Fruit fly (Drosophila melanogaster): ENCODE data around the gene Gr94a.
A peak's percentile ranks its signal among the peaks of the same experiment; 100 is the strongest.

Gr94a gene

dm6 chr3R:23028506-23028905 is 23.0 kb upstream of the Gr94a start (continued):
- TF ChIP-seq CG11456 (GFP tag; IDR thresholded peaks at IDR 0.05) (peak; percentile 67; the same call in 1 of the 3 replicates), CG10654 (GFP tag; optimal IDR thresholded peaks at IDR 0.05) (no peak), Awh (GFP tag; IDR thresholded peaks at IDR 0.05) (no peak), br (optimal IDR thresholded peaks at IDR 0.05) (no peak), CG2129 (GFP tag; IDR thresholded peaks at IDR 0.05; ENCODE audit: partially characterized antibody) (no peak), Xrp1 (GFP tag; IDR thresholded peaks at IDR 0.05) (peak; percentile 50; the same call in 1 of the 2 replicates), trh (GFP tag; optimal IDR thresholded peaks at IDR 0.05) (no peak), Dad (GFP tag; optimal IDR thresholded peaks at IDR 0.05) (no peak), CG3065 (GFP tag; optimal IDR thresholded peaks at IDR 0.05) (no peak), cg (GFP tag; optimal IDR thresholded peaks at IDR 0.05) (no peak), gro (GFP tag; optimal IDR thresholded peaks at IDR 0.05) (no peak), bbx (GFP tag; IDR thresholded peaks at IDR 0.05; ENCODE audit: partially characterized antibody) (no peak), CG30020 (tag; optimal IDR thresholded peaks at IDR 0.05) (no peak), CG7987 (GFP tag; optimal IDR thresholded peaks at IDR 0.05) (no peak), fd3F (GFP tag; optimal IDR thresholded peaks at IDR 0.05) (peak; percentile 60), CkIIα-i1 (GFP tag; IDR thresholded peaks at IDR 0.05) (no peak), Dp (GFP tag; optimal IDR thresholded peaks at IDR 0.05) (no peak), B-H1 (GFP tag; IDR thresholded peaks at IDR 0.05) (peak; percentile 58; the same call in 2 of the 3 replicates), nerfin-1 (tag; optimal IDR thresholded peaks at IDR 0.05) (no peak), CG2678 (tag; optimal IDR thresholded peaks at IDR 0.05) (peak; percentile 65), gfzf (GFP tag; optimal IDR thresholded peaks at IDR 0.05) (no peak), CG17359 (tag; optimal IDR thresholded peaks at IDR 0.05) (no peak), btn (GFP tag; optimal IDR thresholded peaks at IDR 0.05) (no peak), fd64A (GFP tag; optimal IDR thresholded peaks at IDR 0.05) (no peak), CG4730 (GFP tag; IDR thresholded peaks at IDR 0.05) (peak; percentile 44; the same call in 1 of the 2 replicates), CG17829 (tag; optimal IDR thresholded peaks at IDR 0.05) (no peak), Aef1 (GFP tag; IDR thresholded peaks at IDR 0.05) (peak; percentile 65), Vsx1 (GFP tag; optimal IDR thresholded peaks at IDR 0.05) (no peak), CG13123 (GFP tag; optimal IDR thresholded peaks at IDR 0.05) (no peak), CG10321 (GFP tag; IDR thresholded peaks at IDR 0.05) (no peak), corto (GFP tag; optimal IDR thresholded peaks at IDR 0.05) (no peak), CG15696 (tag; optimal IDR thresholded peaks at IDR 0.05) (no peak), scrt (GFP tag; optimal IDR thresholded peaks at IDR 0.05) (peak; percentile 22), CG10979 (tag; optimal IDR thresholded peaks at IDR 0.05) (no peak), seq (GFP tag; IDR thresholded peaks at IDR 0.05) (peak; percentile 16; the same call in 1 of the 2 replicates), Adf1 (GFP tag; IDR thresholded peaks at IDR 0.05) (peak; percentile 50; the same call in 1 of the 2 replicates), pzg (GFP tag; optimal IDR thresholded peaks at IDR 0.05) (no peak), sisA (GFP tag; IDR thresholded peaks at IDR 0.05) (peak; percentile 37; the same call in 1 of the 2 replicates), al (GFP tag; IDR thresholded peaks at IDR 0.05) (peak; percentile 84), sc (optimal IDR thresholded peaks at IDR 0.05) (no peak), sc (GFP tag; optimal IDR thresholded peaks at IDR 0.05) (no peak), Meics (GFP tag; optimal IDR thresholded peaks at IDR 0.05) (peak; percentile 64), HLH4C (GFP tag; IDR thresholded peaks at IDR 0.05; ENCODE audit: partially characterized antibody) (no peak), CG9215 (GFP tag; IDR thresholded peaks at IDR 0.05) (peak; percentile 74), Doc2 (GFP tag; IDR thresholded peaks at IDR 0.05) (no peak), Usf (GFP tag; optimal IDR thresholded peaks at IDR 0.05) (no peak), bowl (GFP tag; IDR thresholded peaks at IDR 0.05) (no peak), Eip74EF (GFP tag; optimal IDR thresholded peaks at IDR 0.05) (no peak), NfI (GFP tag; optimal IDR thresholded peaks at IDR 0.05) (peak; percentile 70), mirr (GFP tag; optimal IDR thresholded peaks at IDR 0.05) (peak; percentile 35), h (optimal IDR thresholded peaks at IDR 0.05) (no peak), CG17802 (tag; optimal IDR thresholded peaks at IDR 0.05) (no peak)

Measured in whole organism, embryonic.